Fruit fly (Drosophila melanogaster) whole organism, embryonic: ENCODE data around the gene TwdlM.
A peak's percentile ranks its signal among the peaks of the same experiment; 100 is the strongest.

ENCODE experiments used
- Abd-B ChIP-seq: fragments of 200-800 bp; sonication (Bioruptor generic); optimal IDR thresholded peaks from 2 replicates; lab custom pipeline; 2018; ENCODE audit warnings: missing biosample characterization, mild to moderate bottlenecking, missing genetic modification characterization, moderate library complexity
- Antp ChIP-seq: fragments of 200-800 bp; sonication (Bioruptor generic); optimal IDR thresholded peaks from 3 replicates; lab custom pipeline; 2016; ENCODE audit warnings: missing biosample characterization, missing genetic modification characterization
- Asciz ChIP-seq: fragments of 200-800 bp; sonication (Bioruptor generic); optimal IDR thresholded peaks from 2 replicates; lab custom pipeline; 2017; ENCODE audit warnings: missing biosample characterization, mild to moderate bottlenecking, missing genetic modification characterization, missing genetic modification reagents
- CG11093 ChIP-seq: fragments of 200-800 bp; sonication (Bioruptor generic); IDR thresholded peaks from 3 replicates; pipeline ENCODE4 v1.3.6; 2022; ENCODE audit warnings: missing biosample characterization, missing genetic modification characterization
- CG11695 ChIP-seq: fragments of 200-800 bp; sonication (Bioruptor generic); IDR thresholded peaks from 3 replicates; pipeline ENCODE4 v1.3.6; 2022; ENCODE audit warnings: missing biosample characterization, missing genetic modification characterization
- CG11723 ChIP-seq: fragments of 200-800 bp; sonication (Bioruptor generic); optimal IDR thresholded peaks from 2 replicates; lab custom pipeline; 2017; ENCODE audit warnings: missing biosample characterization, mild to moderate bottlenecking, missing genetic modification characterization
- CG12155 ChIP-seq: fragments of 200-800 bp; sonication (Bioruptor generic); optimal IDR thresholded peaks from 3 replicates; lab custom pipeline; 2016; ENCODE audit warnings: missing biosample characterization, missing genetic modification characterization
- CG12769 ChIP-seq: fragments of 200-800 bp; sonication (Bioruptor generic); optimal IDR thresholded peaks from 2 replicates; lab custom pipeline; 2019; ENCODE audit warnings: missing biosample characterization, mild to moderate bottlenecking, missing genetic modification characterization, moderate library complexity
- CG14014 ChIP-seq: fragments of 200-800 bp; sonication (Bioruptor generic); IDR thresholded peaks from 2 replicates; pipeline ENCODE4 v1.3.6; 2022; ENCODE audit warnings: missing biosample characterization, missing genetic modification characterization
- CG14050 ChIP-seq: fragments of 200-800 bp; sonication (Bioruptor generic); IDR thresholded peaks from 3 replicates; pipeline ENCODE4 v1.3.6; 2022; ENCODE audit warnings: missing biosample characterization, missing genetic modification characterization
- CG16815 ChIP-seq: fragments of 200-800 bp; sonication (Bioruptor generic); optimal IDR thresholded peaks from 3 replicates; lab custom pipeline; 2017; ENCODE audit warnings: missing biosample characterization, mild to moderate bottlenecking, missing genetic modification characterization
- CG18599 ChIP-seq: fragments of 200-800 bp; sonication (Bioruptor generic); optimal IDR thresholded peaks from 3 replicates; lab custom pipeline; 2017; ENCODE audit warnings: missing biosample characterization, missing genetic modification characterization, mild to moderate bottlenecking, moderate library complexity, missing genetic modification reagents
- CG2889 ChIP-seq: fragments of 200-800 bp; sonication (Bioruptor generic); IDR thresholded peaks from 3 replicates; pipeline ENCODE4 v1.3.6; 2022; ENCODE audit warnings: missing biosample characterization, missing genetic modification characterization
- CG30403 ChIP-seq: fragments of 200-800 bp; sonication (Bioruptor generic); optimal IDR thresholded peaks from 3 replicates; lab custom pipeline; 2016; ENCODE audit warnings: missing biosample characterization, missing genetic modification characterization
- CG31365 ChIP-seq: fragments of 200-800 bp; sonication (Bioruptor generic); optimal IDR thresholded peaks from 2 replicates; lab custom pipeline; 2018; ENCODE audit warnings: missing biosample characterization, mild to moderate bottlenecking, missing genetic modification characterization
- CG31441 ChIP-seq: fragments of 200-800 bp; sonication (Bioruptor generic); IDR thresholded peaks from 2 replicates; pipeline ENCODE4 v1.3.6; 2022; ENCODE audit warnings: missing biosample characterization, missing genetic modification characterization
- CG9215 ChIP-seq: fragments of 200-800 bp; sonication (Bioruptor generic); IDR thresholded peaks from 2 replicates; pipeline ENCODE4 v1.3.6; 2022; ENCODE audit warnings: missing biosample characterization, missing genetic modification characterization
- CG9437 ChIP-seq: fragments of 200-800 bp; sonication (Bioruptor generic); optimal IDR thresholded peaks from 2 replicates; lab custom pipeline; 2018; ENCODE audit warnings: missing biosample characterization, mild to moderate bottlenecking, missing genetic modification characterization
- Camta ChIP-seq: fragments of 200-800 bp; sonication (Bioruptor generic); optimal IDR thresholded peaks from 2 replicates; lab custom pipeline; 2016; ENCODE audit warnings: missing biosample characterization, missing genetic modification characterization
- HLH54F ChIP-seq: fragments of 200-800 bp; sonication (Bioruptor generic); optimal IDR thresholded peaks from 3 replicates; lab custom pipeline; 2016; ENCODE audit warnings: missing biosample characterization, missing genetic modification characterization
- Hsf ChIP-seq: fragments of 200-800 bp; sonication (Bioruptor generic); optimal IDR thresholded peaks from 3 replicates; lab custom pipeline; 2016; ENCODE audit warnings: missing biosample characterization, missing genetic modification characterization
- Lhr ChIP-seq: fragments of 200-800 bp; sonication (Bioruptor generic); optimal IDR thresholded peaks from 3 replicates; lab custom pipeline; 2017; ENCODE audit warnings: mild to moderate bottlenecking, missing biosample characterization, missing genetic modification reagents, missing genetic modification characterization
- Lim3 ChIP-seq: fragments of 200-800 bp; sonication (Bioruptor generic); IDR thresholded peaks from 2 replicates; pipeline ENCODE4 v1.3.6; 2022; ENCODE audit warnings: missing biosample characterization, missing genetic modification characterization
- Meics ChIP-seq: fragments of 200-800 bp; sonication (Bioruptor generic); optimal IDR thresholded peaks from 2 replicates; lab custom pipeline; 2017; ENCODE audit warnings: missing biosample characterization, mild to moderate bottlenecking, missing genetic modification characterization
- Mrtf ChIP-seq: fragments of 200-800 bp; sonication (Bioruptor generic); IDR thresholded peaks from 3 replicates; pipeline ENCODE4 v1.3.6; 2022; ENCODE audit warnings: missing biosample characterization, missing genetic modification characterization
- Myb ChIP-seq: fragments of 200-800 bp; sonication (Bioruptor generic); optimal IDR thresholded peaks from 2 replicates; lab custom pipeline; 2016; ENCODE audit warnings: missing biosample characterization, missing genetic modification characterization
- Optix ChIP-seq: fragments of 200-800 bp; sonication (Bioruptor generic); IDR thresholded peaks from 3 replicates; pipeline ENCODE4 v1.3.6; 2022; ENCODE audit warnings: missing biosample characterization, missing genetic modification characterization
- Pdp1 ChIP-seq, 2 experiments: fragments of 200-800 bp; sonication (Bioruptor generic); optimal IDR thresholded peaks; 3 replicates each; lab custom pipeline; 2016; ENCODE audit warnings: missing biosample characterization in 2 of 2, missing genetic modification characterization in 2 of 2, mild to moderate bottlenecking in 1 of 2, moderate library complexity in 1 of 2
- Taf1 ChIP-seq: fragments of 200-800 bp; sonication (Bioruptor generic); IDR thresholded peaks from 2 replicates; pipeline ENCODE4 v1.3.6; 2022; ENCODE audit warnings: missing biosample characterization, missing genetic modification characterization
- az2 ChIP-seq: fragments of 200-800 bp; sonication (Bioruptor generic); optimal IDR thresholded peaks from 3 replicates; lab custom pipeline; 2016; ENCODE audit warnings: missing biosample characterization, missing genetic modification characterization
- bcd ChIP-seq: fragments of 200-800 bp; sonication (Bioruptor generic); optimal IDR thresholded peaks from 2 replicates; lab custom pipeline; 2017; ENCODE audit warnings: missing biosample characterization, mild to moderate bottlenecking, missing genetic modification characterization
- chm ChIP-seq: fragments of 200-800 bp; sonication (Bioruptor generic); IDR thresholded peaks from 2 replicates; pipeline ENCODE4 v1.3.6; 2022; ENCODE audit warnings: missing biosample characterization, missing genetic modification characterization
- crol ChIP-seq: fragments of 200-800 bp; sonication (Bioruptor generic); IDR thresholded peaks from 2 replicates; pipeline ENCODE4 v1.3.6; 2022; ENCODE audit warnings: missing biosample characterization, missing genetic modification characterization
- en ChIP-seq: fragments of 200-800 bp; sonication (Bioruptor generic); optimal IDR thresholded peaks from 2 replicates; lab custom pipeline; 2016; ENCODE audit warnings: missing biosample characterization, missing genetic modification characterization
- ewg ChIP-seq: fragments of 200-800 bp; sonication (Bioruptor generic); optimal IDR thresholded peaks from 3 replicates; lab custom pipeline; 2017; ENCODE audit warnings: mild to moderate bottlenecking, missing biosample characterization, missing genetic modification reagents, missing genetic modification characterization
- fd3F ChIP-seq: fragments of 200-800 bp; sonication (Bioruptor generic); optimal IDR thresholded peaks from 2 replicates; lab custom pipeline; 2018; ENCODE audit warnings: missing biosample characterization, mild to moderate bottlenecking, missing genetic modification characterization, moderate library complexity
- fd96Cb ChIP-seq: fragments of 200-800 bp; sonication (Bioruptor generic); optimal IDR thresholded peaks from 2 replicates; lab custom pipeline; 2018; ENCODE audit warnings: missing biosample characterization, mild to moderate bottlenecking, missing genetic modification characterization, moderate library complexity
- gem ChIP-seq: fragments of 200-800 bp; sonication (Bioruptor generic); optimal IDR thresholded peaks from 2 replicates; lab custom pipeline; 2019; ENCODE audit warnings: missing biosample characterization, mild to moderate bottlenecking, missing genetic modification characterization, moderate library complexity
- gro ChIP-seq: fragments of 200-800 bp; sonication (Bioruptor generic); optimal IDR thresholded peaks from 2 replicates; lab custom pipeline; 2016; ENCODE audit warnings: missing biosample characterization, missing genetic modification characterization
- hkb ChIP-seq, 2 experiments: fragments of 200-800 bp in 1 of 2; fragments of >200 bp in 1 of 2; sonication (Bioruptor generic) in 1 of 2; IDR thresholded peaks in 1 of 2; optimal IDR thresholded peaks in 1 of 2; 2 replicates each; pipeline versions ENCODE4 v1.3.6 to Lab custom; 2017 to 2022; ENCODE audit warnings: missing biosample characterization in 1 of 2, missing genetic modification characterization in 1 of 2
- ind ChIP-seq: fragments of 200-800 bp; sonication (Bioruptor generic); optimal IDR thresholded peaks from 3 replicates; lab custom pipeline; 2016; ENCODE audit warnings: missing biosample characterization, missing genetic modification characterization
- lilli ChIP-seq: fragments of 200-800 bp; sonication (Bioruptor generic); optimal IDR thresholded peaks from 3 replicates; lab custom pipeline; 2016; ENCODE audit warnings: missing biosample characterization, missing genetic modification characterization
- pan ChIP-seq, 4 experiments: fragments of >200 bp in 3 of 4; fragments of 200-800 bp in 1 of 4; sonication (Bioruptor generic) in 1 of 4; optimal IDR thresholded peaks in 3 of 4; IDR thresholded peaks in 1 of 4; 2 replicates each; pipeline versions ENCODE4 v1.3.6 to Lab custom; 2017 to 2022; ENCODE audit warnings: missing biosample characterization in 2 of 4, missing genetic modification characterization in 2 of 4, mixed read lengths in 1 of 4
- psq ChIP-seq: fragments of 200-800 bp; sonication (Bioruptor generic); optimal IDR thresholded peaks from 2 replicates; lab custom pipeline; 2017; ENCODE audit warnings: missing biosample characterization, missing genetic modification characterization
- ranshi ChIP-seq: fragments of 200-800 bp; sonication (Bioruptor generic); IDR thresholded peaks from 2 replicates; pipeline ENCODE4 v1.3.6; 2022; ENCODE audit warnings: missing biosample characterization, missing genetic modification characterization
- sc ChIP-seq, 3 experiments: fragments of >200 bp in 2 of 3; fragments of 200-800 bp in 1 of 3; sonication (Bioruptor generic) in 1 of 3; optimal IDR thresholded peaks; 2 replicates in 2 of 3; 3 replicates in 1 of 3; lab custom pipeline; 2017; ENCODE audit warnings: mild to moderate bottlenecking in 1 of 3, missing biosample characterization in 1 of 3, missing genetic modification characterization in 1 of 3, missing genetic modification reagents in 1 of 3
- sob ChIP-seq: fragments of 200-800 bp; sonication (Bioruptor generic); IDR thresholded peaks from 2 replicates; pipeline ENCODE4 v1.3.6; 2022; ENCODE audit warnings: missing biosample characterization, missing genetic modification characterization
- tin ChIP-seq: fragments of 200-800 bp; sonication (Bioruptor generic); optimal IDR thresholded peaks from 3 replicates; lab custom pipeline; 2016; ENCODE audit warnings: missing biosample characterization, missing genetic modification characterization
- ttk ChIP-seq: fragments of 200-800 bp; sonication (Bioruptor generic); IDR thresholded peaks from 2 replicates; pipeline ENCODE4 v2.1.2; 2022; ENCODE audit warnings: missing biosample characterization, missing genetic modification characterization

TwdlM gene

dm6 chr3R:26654594-26654993 lies 35.7 kb downstream of the TwdlM start (continued):
- TF ChIP-seq sc (optimal IDR thresholded peaks at IDR 0.05; lab: Kevin White, UChicago) (no peak), sc (GFP tag; optimal IDR thresholded peaks at IDR 0.05; lab: Kevin White, UChicago) (no peak), lilli (GFP tag; lab: Kevin White, UChicago) (peak; percentile 61), CG30403 (peak; percentile 66), CG18599 (GFP tag; lab: Kevin White, UChicago) (peak; percentile 69), Antp (GFP tag; lab: Kevin White, UChicago) (peak; percentile 54), CG9215 (peak; percentile 12; the same call in 1 of the 2 replicates), ewg (peak; percentile 51), Lhr (GFP tag; lab: Kevin White, UChicago) (no peak), Meics (GFP tag; lab: Kevin White, UChicago) (peak; percentile 65), hkb (optimal IDR thresholded peaks at IDR 0.05; lab: Kevin White, UChicago) (no peak), hkb (GFP tag; IDR thresholded peaks at IDR 0.05; lab: Robert Waterston, UW) (peak; percentile 69), Optix (GFP tag; lab: Robert Waterston, UW) (peak; percentile 50; the same call in 1 of the 3 replicates), Camta (GFP tag; lab: Kevin White, UChicago) (peak; percentile 46), HLH54F (GFP tag; lab: Kevin White, UChicago) (peak; percentile 44), ind (peak; percentile 66), CG12155 (GFP tag; lab: Kevin White, UChicago) (no peak), Mrtf (GFP tag; lab: Robert Waterston, UW) (peak; percentile 64; the same call in 2 of the 3 replicates), CG14050 (GFP tag; lab: Robert Waterston, UW) (peak; percentile 42; the same call in 2 of the 3 replicates), Pdp1 (GFP tag; optimal IDR thresholded peaks at IDR 0.05; lab: Kevin White, UChicago) (peak in 1 of 2 experiments; percentile 39), ranshi (GFP tag; lab: Robert Waterston, UW) (peak; percentile 35; the same call in 1 of the 2 replicates), fd96Cb (tag; lab: Kevin White, UChicago) (peak; percentile 41), CG16815 (no peak), Lim3 (GFP tag; lab: Robert Waterston, UW) (0 out of 2 replicates have a peak, but pooled peaks have one; percentile 6), gem (tag; lab: Kevin White, UChicago) (peak; percentile 74), Hsf (GFP tag; lab: Kevin White, UChicago) (peak; percentile 56), en (GFP tag; lab: Kevin White, UChicago) (peak; percentile 7), Asciz (peak; percentile 42), ttk (GFP tag; lab: Robert Waterston, UW) (peak; percentile 72), CG11695 (GFP tag; lab: Robert Waterston, UW) (peak; percentile 55; the same call in 1 of the 3 replicates), crol (GFP tag; lab: Robert Waterston, UW) (no peak), CG9437 (GFP tag; lab: Kevin White, UChicago) (no peak), CG11723 (GFP tag; lab: Kevin White, UChicago) (no peak), psq (no peak), pan (optimal IDR thresholded peaks at IDR 0.05; lab: Kevin White, UChicago) (no peak), pan (GFP tag; optimal IDR thresholded peaks at IDR 0.05 in 1 of 2, IDR thresholded peaks at IDR 0.05 in 1 of 2) (peak in 1 of 2 experiments; percentile 79), Taf1 (GFP tag; lab: Robert Waterston, UW) (no peak), sob (GFP tag; lab: Robert Waterston, UW) (peak; percentile 49; the same call in 1 of the 2 replicates), CG31365 (no peak), gro (GFP tag; lab: Kevin White, UChicago) (peak; percentile 52), fd3F (GFP tag; lab: Kevin White, UChicago) (no peak), tin (GFP tag; lab: Kevin White, UChicago) (peak; percentile 49), CG31441 (GFP tag; lab: Robert Waterston, UW) (peak; percentile 40; the same call in 1 of the 2 replicates), bcd (GFP tag; lab: Kevin White, UChicago) (peak; percentile 58), CG12769 (tag; lab: Kevin White, UChicago) (peak; percentile 34), CG2889 (0 out of 3 replicates have a peak, but pooled peaks have one; percentile 7), az2 (GFP tag; lab: Kevin White, UChicago) (peak; percentile 35), Myb (GFP tag; lab: Kevin White, UChicago) (peak; percentile 32), chm (GFP tag; lab: Robert Waterston, UW) (peak; percentile 18; the same call in 1 of the 2 replicates), CG11093 (GFP tag; lab: Robert Waterston, UW) (0 out of 3 replicates have a peak, but pooled peaks have one; percentile 24), CG14014 (peak; percentile 65), Abd-B (GFP tag; lab: Kevin White, UChicago) (peak; percentile 31)
